Worm (Caenorhabditis elegans) whole organism, late embryonic: Measurements from ENCODE around the gene ecps-2.

ENCODE experiments used
- C38D4.7 ChIP-seq: fragments of 200-800 bp; sonication (Bioruptor generic); optimal IDR thresholded peaks from 2 replicates; lab custom pipeline; 2018; ENCODE audit warnings: mild to moderate bottlenecking, missing genetic modification characterization, moderate library complexity, missing compliant biosample characterization
- F13H6.1 ChIP-seq: sonication (generic microtip); optimal IDR thresholded peaks from 2 replicates; lab custom pipeline; 2016; ENCODE audit warnings: missing genetic modification characterization, missing compliant biosample characterization
- K02D7.2 ChIP-seq: sonication (generic microtip); optimal IDR thresholded peaks from 2 replicates; lab custom pipeline; 2017; ENCODE audit warnings: mild to moderate bottlenecking, missing genetic modification characterization, missing compliant biosample characterization
- T23F11.4 ChIP-seq: fragments of 200-800 bp; sonication (Bioruptor generic); optimal IDR thresholded peaks from 2 replicates; lab custom pipeline; 2018; ENCODE audit warnings: mild to moderate bottlenecking, missing genetic modification characterization, missing compliant biosample characterization
- Y22D7AL.16 ChIP-seq: sonication (generic microtip); optimal IDR thresholded peaks from 2 replicates; lab custom pipeline; 2016; ENCODE audit warnings: missing genetic modification characterization, missing compliant biosample characterization
- ceh-14 ChIP-seq: sonication (generic microtip); optimal IDR thresholded peaks from 2 replicates; lab custom pipeline; 2016; ENCODE audit warnings: missing genotype, missing genetic modification characterization, missing compliant biosample characterization
- ceh-18 ChIP-seq: sonication (generic microtip); optimal IDR thresholded peaks from 2 replicates; lab custom pipeline; 2016; ENCODE audit warnings: missing genetic modification characterization, missing compliant biosample characterization
- ceh-19 ChIP-seq: fragments of 200-800 bp; sonication (Bioruptor generic); optimal IDR thresholded peaks from 2 replicates; lab custom pipeline; 2018; ENCODE audit warnings: mild to moderate bottlenecking, missing genetic modification characterization, missing compliant biosample characterization
- ceh-22 ChIP-seq: sonication (generic microtip); optimal IDR thresholded peaks from 2 replicates; lab custom pipeline; 2017; ENCODE audit warnings: missing biosample characterization, missing genetic modification characterization
- ceh-24 ChIP-seq: sonication (generic microtip); optimal IDR thresholded peaks from 2 replicates; lab custom pipeline; 2016; ENCODE audit warnings: mild to moderate bottlenecking, missing genetic modification characterization, missing compliant biosample characterization
- ceh-30 ChIP-seq: fragments of 150-350 bp; optimal IDR thresholded peaks from 2 replicates; lab custom pipeline; 2014; ENCODE audit warnings: missing biosample characterization, missing genetic modification characterization
- ceh-45 ChIP-seq: fragments of 200-800 bp; sonication (Bioruptor generic); IDR thresholded peaks from 2 replicates; pipeline ENCODE4 v1.3.6; 2022; ENCODE audit warnings: missing genetic modification reagents, missing genetic modification characterization, missing compliant biosample characterization
- ceh-48 ChIP-seq: sonication (generic microtip); optimal IDR thresholded peaks from 2 replicates; lab custom pipeline; 2016; ENCODE audit warnings: missing genetic modification characterization, inconsistent platforms, missing compliant biosample characterization
- dmd-4 ChIP-seq: sonication (generic microtip); optimal IDR thresholded peaks from 2 replicates; lab custom pipeline; 2016; ENCODE audit warnings: borderline replicate concordance, missing genetic modification characterization, missing compliant biosample characterization
- dve-1 ChIP-seq: sonication (generic microtip); optimal IDR thresholded peaks from 2 replicates; lab custom pipeline; 2017; ENCODE audit warnings: antibody characterized with exemption, mild to moderate bottlenecking, missing genetic modification characterization, missing compliant biosample characterization
- elt-4 ChIP-seq: sonication (generic microtip); optimal IDR thresholded peaks from 2 replicates; lab custom pipeline; 2016; ENCODE audit warnings: missing genetic modification characterization, missing compliant biosample characterization
- fax-1 ChIP-seq: sonication (generic microtip); optimal IDR thresholded peaks from 2 replicates; lab custom pipeline; 2016; ENCODE audit warnings: missing genotype, missing genetic modification characterization, missing compliant biosample characterization
- fkh-10 ChIP-seq: fragments of 150-350 bp; optimal IDR thresholded peaks from 2 replicates; lab custom pipeline; 2014; ENCODE audit warnings: missing biosample characterization, missing genetic modification reagents, missing genetic modification characterization
- hlh-30 ChIP-seq: sonication (generic microtip); optimal IDR thresholded peaks from 2 replicates; lab custom pipeline; 2017; ENCODE audit warnings: antibody characterized with exemption, missing genetic modification characterization, missing compliant biosample characterization; ENCODE audit not compliant: insufficient read depth
- hlh-6 ChIP-seq: sonication (generic microtip); optimal IDR thresholded peaks from 2 replicates; lab custom pipeline; 2016; ENCODE audit warnings: missing genotype, missing genetic modification characterization, missing compliant biosample characterization
- lin-11 ChIP-seq: fragments of 200-800 bp; sonication (Bioruptor generic); optimal IDR thresholded peaks from 2 replicates; lab custom pipeline; 2018; ENCODE audit warnings: mild to moderate bottlenecking, missing genetic modification characterization, missing compliant biosample characterization
- madf-2 ChIP-seq: sonication (generic microtip); optimal IDR thresholded peaks from 2 replicates; lab custom pipeline; 2017; ENCODE audit warnings: missing genetic modification characterization, missing compliant biosample characterization
- mec-3 ChIP-seq: sonication (generic microtip); optimal IDR thresholded peaks from 2 replicates; lab custom pipeline; 2016; ENCODE audit warnings: borderline replicate concordance, missing genetic modification characterization, missing compliant biosample characterization
- nhr-11 ChIP-seq: fragments of 150-350 bp; optimal IDR thresholded peaks from 2 replicates; lab custom pipeline; 2014; ENCODE audit warnings: missing biosample characterization, missing genetic modification characterization
- pat-9 ChIP-seq: fragments of 200-800 bp; sonication (Bioruptor generic); optimal IDR thresholded peaks from 2 replicates; lab custom pipeline; 2018; ENCODE audit warnings: mild to moderate bottlenecking, missing genetic modification characterization, moderate library complexity, missing compliant biosample characterization
- pros-1 ChIP-seq: fragments of 150-350 bp; optimal IDR thresholded peaks from 2 replicates; lab custom pipeline; 2014; ENCODE audit warnings: missing biosample characterization, missing genetic modification reagents, missing genetic modification characterization
- sdc-2 ChIP-seq: sonication (generic microtip); optimal IDR thresholded peaks from 2 replicates; lab custom pipeline; 2016; ENCODE audit warnings: missing genotype, missing genetic modification characterization, missing compliant biosample characterization
- sox-2 ChIP-seq: fragments of 200-800 bp; sonication (Bioruptor generic); IDR thresholded peaks from 2 replicates; pipeline ENCODE4 v1.3.6; 2022; ENCODE audit warnings: missing genetic modification reagents, missing genetic modification characterization, missing compliant biosample characterization
- tbx-2 ChIP-seq: sonication (generic microtip); optimal IDR thresholded peaks from 2 replicates; lab custom pipeline; 2016; ENCODE audit warnings: missing genetic modification characterization, missing compliant biosample characterization
- ttx-3 ChIP-seq: sonication (generic microtip); optimal IDR thresholded peaks from 2 replicates; lab custom pipeline; 2016; ENCODE audit warnings: missing genetic modification reagents, missing genetic modification characterization, missing compliant biosample characterization
- unc-42 ChIP-seq: sonication (generic microtip); optimal IDR thresholded peaks from 2 replicates; lab custom pipeline; 2016; ENCODE audit warnings: missing genotype, missing genetic modification characterization, missing compliant biosample characterization
- unc-55 ChIP-seq: sonication (generic microtip); optimal IDR thresholded peaks from 2 replicates; lab custom pipeline; 2017; ENCODE audit warnings: missing biosample characterization, missing genetic modification reagents, missing genetic modification characterization
- unc-86 ChIP-seq: sonication (generic microtip); optimal IDR thresholded peaks from 2 replicates; lab custom pipeline; 2016; ENCODE audit warnings: missing genetic modification characterization, missing compliant biosample characterization

The ecps-2 gene

ce11 chrIII:10442355-10443140 lies at the start of gene ecps-2, which contains the start of gene H04D03.2:
TSS of gene ecps-2 (plus strand) at chrIII:10443090.
TSS of gene H04D03.2 (minus strand) at chrIII:10442405.
- TF ChIP-seq ceh-22 (tag; lab: Kevin White, UChicago) (no peak), dve-1 (tag; lab: Kevin White, UChicago) (no peak), K02D7.2 (no peak), fax-1 (no peak), ceh-19 (GFP tag; lab: Kevin White, UChicago) (no peak), fkh-10 (GFP tag; lab: Kevin White, UChicago) (no peak), mec-3 (no peak), unc-55 (GFP tag; lab: Kevin White, UChicago) (no peak), pros-1 (no peak), ttx-3 (tag; lab: Kevin White, UChicago) (no peak)

- TF ChIP-seq ttx-3 (tag; lab: Kevin White, UChicago) (no peak), madf-2 (no peak), C38D4.7 (GFP tag; lab: Kevin White, UChicago) (no peak), pat-9 (no peak)
Measured at ce11 chrIII:10395990-10396389, 46.9 kb upstream of the ecps-2 start, which contains the start of gene M03C11.1. TSS of gene M03C11.1 (minus strand) at chrIII:10396090.

- TF ChIP-seq nhr-11 (tag; lab: Kevin White, UChicago) (no peak), ceh-30 (no peak), elt-4 (tag; lab: Kevin White, UChicago) (no peak), pat-9 (no peak), T23F11.4 (GFP tag; lab: Kevin White, UChicago) (no peak), madf-2 (no peak), F13H6.1 (tag; lab: Kevin White, UChicago) (no peak), sox-2 (no peak), tbx-2 (tag; lab: Kevin White, UChicago) (peak; percentile 31), hlh-30 (tag; lab: Kevin White, UChicago) (no peak), Y22D7AL.16 (tag; lab: Kevin White, UChicago) (no peak), ceh-45 (GFP tag; lab: Robert Waterston, UW) (no peak), dmd-4 (tag; lab: Kevin White, UChicago) (no peak), ttx-3 (tag; lab: Kevin White, UChicago) (peak; percentile 9), unc-42 (tag; lab: Kevin White, UChicago) (peak; percentile 35), ceh-14 (tag; lab: Kevin White, UChicago) (peak; percentile 59), mec-3 (no peak), sdc-2 (tag; lab: Kevin White, UChicago) (no peak), ceh-24 (tag; lab: Kevin White, UChicago) (no peak), unc-55 (GFP tag; lab: Kevin White, UChicago) (no peak), lin-11 (tag; lab: Kevin White, UChicago) (no peak), ceh-18 (tag; lab: Kevin White, UChicago) (no peak), hlh-6 (no peak)
Measured at ce11 chrIII:10396891-10397502, 45.9 kb upstream of the ecps-2 start.

- TF ChIP-seq ceh-48 (tag; lab: Kevin White, UChicago) (peak; percentile 72), unc-42 (tag; lab: Kevin White, UChicago) (peak; percentile 92), unc-86 (tag; lab: Kevin White, UChicago) (no peak), ceh-24 (tag; lab: Kevin White, UChicago) (no peak)
Measured at ce11 chrIII:10398919-10399318, 44.0 kb upstream of the ecps-2 start.
